Worm (Caenorhabditis elegans): ENCODE measurements around the gene gba-4.
"Not testable (repeated sequence)": the region's sequence is repeated elsewhere in the genome, so short reads cannot be mapped to it uniquely, and the experiment has no call there.

DNA sequence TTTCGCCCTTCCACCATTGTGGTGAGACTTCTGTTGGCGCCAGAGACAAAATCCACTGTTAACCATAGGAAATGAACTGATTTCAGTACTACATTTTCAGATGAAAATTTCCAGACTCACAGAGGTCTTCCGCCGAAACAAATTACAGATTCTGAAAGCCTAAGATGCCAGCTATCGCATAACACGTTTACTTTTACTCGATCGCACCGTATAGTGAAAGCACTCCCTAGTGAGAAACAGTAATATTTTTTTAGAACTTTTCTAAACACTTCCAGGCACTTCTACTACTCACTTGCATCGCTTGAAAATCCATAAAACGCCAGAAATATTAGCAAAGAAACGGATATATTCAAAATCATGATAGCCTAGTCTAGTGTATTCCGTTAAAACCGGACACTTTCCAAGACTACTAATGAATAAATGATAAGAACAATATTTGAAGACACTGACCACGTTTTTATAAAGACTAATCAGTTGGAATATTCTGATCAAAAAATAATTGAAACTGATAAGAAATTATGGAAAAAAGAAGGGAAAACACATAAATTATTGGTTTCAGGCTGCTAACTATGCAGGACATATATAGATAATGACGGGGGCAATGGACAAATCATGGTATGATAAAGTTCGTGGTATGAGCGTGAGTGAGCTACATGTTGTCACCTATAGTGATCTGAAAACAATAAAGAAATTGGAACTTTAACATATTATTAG is at the start of gene gba-4:
- not testable (repeated sequence) for TF ChIP-seq W03F9.2, him-1, dao-5 (tag; optimal IDR thresholded peaks at IDR 0.05)
